Worm (Caenorhabditis elegans): Measurements from ENCODE around the gene F09F9.1.

F09F9.1 gene

ce11 chrX:4159185-4159871 lies 44.2 kb downstream of the F09F9.1 start:
- TF ChIP-seq sea-1 (GFP tag; conservative IDR thresholded peaks at IDR 0.05) = no peak
- TF ChIP-seq pes-1 (GFP tag; IDR thresholded peaks at IDR 0.05) = no peak
- TF ChIP-seq F13C5.2 (tag; optimal IDR thresholded peaks at IDR 0.05) = no peak
- no peak for TF ChIP-seq hmg-4 (GFP tag; optimal IDR thresholded peaks at IDR 0.05)
- TF ChIP-seq tra-4 (tag; optimal IDR thresholded peaks at IDR 0.05) = no peak
- TF ChIP-seq ets-7 (tag; optimal IDR thresholded peaks at IDR 0.05) = no peak

- TF ChIP-seq F13C5.2 (tag; optimal IDR thresholded peaks at IDR 0.05) (no peak), scrt-1 (GFP tag; IDR thresholded peaks at IDR 0.05) (no peak), tbx-37 (GFP tag; conservative IDR thresholded peaks at IDR 0.05) (no peak), ceh-36 (tag; optimal IDR thresholded peaks at IDR 0.05) (no peak)
Measured at ce11 chrX:4159929-4160328, 44.8 kb downstream of the F09F9.1 start.

ce11 chrX:4161938-4162337 lies 46.8 kb downstream of the F09F9.1 start:
- TF ChIP-seq hmg-4 (GFP tag; optimal IDR thresholded peaks at IDR 0.05) (no peak), ceh-36 (tag; optimal IDR thresholded peaks at IDR 0.05) (no peak), tra-4 (tag; optimal IDR thresholded peaks at IDR 0.05) (no peak), hmbx-1 (tag; optimal IDR thresholded peaks at IDR 0.05) (no peak), ama-1 (optimal IDR thresholded peaks at IDR 0.05) (no peak), tbx-37 (GFP tag; conservative IDR thresholded peaks at IDR 0.05) (no peak)

ce11 chrX:4163391-4163790 lies 48.3 kb downstream of the F09F9.1 start, which contains the start of gene ZK470.1:
TSS of gene ZK470.1 (plus strand) at chrX:4163691.
- no peak for TF ChIP-seq flt-1 (GFP tag; IDR thresholded peaks at IDR 0.05)

Measured in whole organism, early embryonic.